Worm (Caenorhabditis elegans): ENCODE results near the gene clec-202.

The clec-202 gene

ce11 chrIV:17346599-17347218 is 14.5 kb upstream of the clec-202 start, which contains the start of the genes clec-197 and clec-198:
TSS of gene clec-197 (minus strand) at chrIV:17346699.
TSS of gene clec-198 (plus strand) at chrIV:17347168.
- TF ChIP-seq unc-55 (GFP tag; optimal IDR thresholded peaks at IDR 0.05) (no peak), ztf-11 (tag; optimal IDR thresholded peaks at IDR 0.05) (no peak), blmp-1 (tag; optimal IDR thresholded peaks at IDR 0.05; ENCODE audit: insufficient read depth) (no peak), nhr-23 (tag; optimal IDR thresholded peaks at IDR 0.05) (no peak), lin-11 (tag; optimal IDR thresholded peaks at IDR 0.05) (no peak), dmd-4 (tag; optimal IDR thresholded peaks at IDR 0.05) (no peak), lin-39 (tag; optimal IDR thresholded peaks at IDR 0.05) (no peak), alr-1 (tag; optimal IDR thresholded peaks at IDR 0.05) (no peak), nhr-6 (tag; optimal IDR thresholded peaks at IDR 0.05) (no peak), ZK546.5 (tag; optimal IDR thresholded peaks at IDR 0.05) (no peak), ama-1 (optimal IDR thresholded peaks at IDR 0.05) (no peak), nhr-11 (tag; optimal IDR thresholded peaks at IDR 0.05) (no peak), R02D3.7 (tag; optimal IDR thresholded peaks at IDR 0.05) (no peak)

- TF ChIP-seq Y55F3AM.14 (GFP tag; optimal IDR thresholded peaks at IDR 0.05) (no peak), dmd-4 (tag; optimal IDR thresholded peaks at IDR 0.05) (no peak), peb-1 (tag; optimal IDR thresholded peaks at IDR 0.05) (no peak), unc-39 (tag; optimal IDR thresholded peaks at IDR 0.05) (no peak), ztf-1 (GFP tag; conservative IDR thresholded peaks at IDR 0.05) (no peak), nhr-6 (tag; optimal IDR thresholded peaks at IDR 0.05) (no peak), mbf-1 (tag; optimal IDR thresholded peaks at IDR 0.05) (no peak), nhr-21 (tag; optimal IDR thresholded peaks at IDR 0.05) (no peak)
Observed at ce11 chrIV:17351586-17351985, 9.7 kb upstream of the clec-202 start, which contains the start of gene clec-199. TSS of gene clec-199 (plus strand) at chrIV:17351886.

ce11 chrIV:17367294-17367693 is 6.1 kb downstream of the clec-202 start, which contains the start of gene zipt-17:
TSS of gene zipt-17 (minus strand) at chrIV:17367394.
- TF ChIP-seq mdl-1 (tag; optimal IDR thresholded peaks at IDR 0.05) (no peak), zag-1 (tag; optimal IDR thresholded peaks at IDR 0.05) (no peak), unc-62 (GFP tag; optimal IDR thresholded peaks at IDR 0.05) (no peak), nhr-6 (tag; optimal IDR thresholded peaks at IDR 0.05) (no peak), peb-1 (tag; optimal IDR thresholded peaks at IDR 0.05) (no peak), nhr-25 (tag; optimal IDR thresholded peaks at IDR 0.05) (no peak)

ce11 chrIV:17368292-17368691 is 7.0 kb downstream of the clec-202 start, which contains the start of gene trh-1:
TSS of gene trh-1 (plus strand) at chrIV:17368592.
- TF ChIP-seq lsy-2 (tag; optimal IDR thresholded peaks at IDR 0.05) (no peak), mab-5 (tag; optimal IDR thresholded peaks at IDR 0.05) (no peak), ceh-16 (tag; optimal IDR thresholded peaks at IDR 0.05) (no peak)

- TF ChIP-seq aly-2 (tag; optimal IDR thresholded peaks at IDR 0.05), result no peak
- TF ChIP-seq skn-1 (tag; optimal IDR thresholded peaks at IDR 0.05), result no peak
- no peak for TF ChIP-seq mdl-1 (tag; optimal IDR thresholded peaks at IDR 0.05)
- TF ChIP-seq gmeb-1 (tag; optimal IDR thresholded peaks at IDR 0.05), result no peak
- TF ChIP-seq lsy-2 (tag; optimal IDR thresholded peaks at IDR 0.05), result no peak
- TF ChIP-seq nhr-23 (tag; optimal IDR thresholded peaks at IDR 0.05), result no peak
- TF ChIP-seq sma-9 (GFP tag; optimal IDR thresholded peaks at IDR 0.05), result no peak
- no peak for TF ChIP-seq sma-9 (tag; optimal IDR thresholded peaks at IDR 0.05)
- TF ChIP-seq ZK546.5 (tag; optimal IDR thresholded peaks at IDR 0.05), result no peak
Observed at ce11 chrIV:17371469-17371868, 10.2 kb downstream of the clec-202 start, which contains the start of gene C30H6.5. TSS of gene C30H6.5 (plus strand) at chrIV:17371769.

ce11 chrIV:17376127-17376526 is 14.9 kb downstream of the clec-202 start, which contains the start of gene haf-1:
TSS of gene haf-1 (plus strand) at chrIV:17376427.
- TF ChIP-seq elt-1 (tag; optimal IDR thresholded peaks at IDR 0.05), result no peak
- TF ChIP-seq R02D3.7 (tag; optimal IDR thresholded peaks at IDR 0.05), result no peak
- no peak for TF ChIP-seq nhr-11 (tag; optimal IDR thresholded peaks at IDR 0.05)
- no peak for TF ChIP-seq skn-1 (tag; optimal IDR thresholded peaks at IDR 0.05)
- TF ChIP-seq nhr-23 (tag; optimal IDR thresholded peaks at IDR 0.05), result no peak
- no peak for TF ChIP-seq mab-5 (tag; optimal IDR thresholded peaks at IDR 0.05)
- no peak for TF ChIP-seq fos-1 (tag; optimal IDR thresholded peaks at IDR 0.05)
- no peak for TF ChIP-seq elt-3 (tag; optimal IDR thresholded peaks at IDR 0.05)

All from whole organism, L2 larva.